Worm (Caenorhabditis elegans): ENCODE results near the gene B0222.1.

The B0222.1 gene

ce11 chrV:9128562-9128961, 5.5 kb upstream of the B0222.1 start (continued):
- TF ChIP-seq blmp-1 (tag; optimal IDR thresholded peaks at IDR 0.05) = no peak
- no peak for TF ChIP-seq nhr-76 (tag; optimal IDR thresholded peaks at IDR 0.05)
- no peak for TF ChIP-seq nhr-84 (tag; optimal IDR thresholded peaks at IDR 0.05)
- peak; percentile 6 to 54 (median 43) for TF ChIP-seq ceh-82 (tag; optimal IDR thresholded peaks at IDR 0.05)
- TF ChIP-seq unc-98 (GFP tag; IDR thresholded peaks at IDR 0.05) = no peak
- no peak for TF ChIP-seq lin-15B (tag; optimal IDR thresholded peaks at IDR 0.05)
- no peak for TF ChIP-seq aha-1 (tag; optimal IDR thresholded peaks at IDR 0.05)
- TF ChIP-seq Y116A8C.19 (tag; optimal IDR thresholded peaks at IDR 0.05; ENCODE audit: borderline replicate concordance) = no peak
- no peak for TF ChIP-seq sup-37 (GFP tag; optimal IDR thresholded peaks at IDR 0.05)
- TF ChIP-seq ets-5 (GFP tag; IDR thresholded peaks at IDR 0.05) = no peak
- TF ChIP-seq fkh-10 (GFP tag; optimal IDR thresholded peaks at IDR 0.05) = peak; percentile 31
- TF ChIP-seq snu-23 (GFP tag; optimal IDR thresholded peaks at IDR 0.05) = peak; percentile 54
- TF ChIP-seq lin-14 (GFP tag; optimal IDR thresholded peaks at IDR 0.05) = peak; percentile 93
- no peak for TF ChIP-seq mab-9 (GFP tag; IDR thresholded peaks at IDR 0.05)
- no peak for TF ChIP-seq hlh-17 (GFP tag; optimal IDR thresholded peaks at IDR 0.05; ENCODE audit: borderline replicate concordance)
- TF ChIP-seq fkh-4 (tag; optimal IDR thresholded peaks at IDR 0.05; ENCODE audit: borderline replicate concordance) = no peak
- no peak for TF ChIP-seq grh-1 (GFP tag; IDR thresholded peaks at IDR 0.05)
- peak; percentile 40 for TF ChIP-seq jun-1 (tag; optimal IDR thresholded peaks at IDR 0.05)
- no peak for TF ChIP-seq tlp-1 (tag; optimal IDR thresholded peaks at IDR 0.05)
- peak; percentile 77 for TF ChIP-seq pax-3 (tag; optimal IDR thresholded peaks at IDR 0.05)
- no peak for TF ChIP-seq alr-1 (tag; optimal IDR thresholded peaks at IDR 0.05; ENCODE audit: borderline replicate concordance)
- TF ChIP-seq elt-2 (tag; optimal IDR thresholded peaks at IDR 0.05) = no peak
- no peak for TF ChIP-seq unc-62 (GFP tag; optimal IDR thresholded peaks at IDR 0.05)
- TF ChIP-seq irx-1 (tag; optimal IDR thresholded peaks at IDR 0.05) = peak; percentile 24
- no peak for TF ChIP-seq tbx-2 (tag; optimal IDR thresholded peaks at IDR 0.05)
- TF ChIP-seq ztf-4 (tag; optimal IDR thresholded peaks at IDR 0.05) = peak; percentile 38
- TF ChIP-seq ceh-8 (GFP tag; optimal IDR thresholded peaks at IDR 0.05) = peak; percentile 9
- peak in 1 of 2 experiments; percentile 61 for TF ChIP-seq lsy-2 (tag; optimal IDR thresholded peaks at IDR 0.05)
- TF ChIP-seq dsc-1 (tag; optimal IDR thresholded peaks at IDR 0.05) = peak; percentile 84
- peak; percentile 94 for TF ChIP-seq nhr-71 (tag; optimal IDR thresholded peaks at IDR 0.05)
- no peak for TF ChIP-seq C34B4.2 (tag; optimal IDR thresholded peaks at IDR 0.05)
- TF ChIP-seq vab-15 (tag; optimal IDR thresholded peaks at IDR 0.05) = no peak
- no peak for TF ChIP-seq nhr-12 (tag; optimal IDR thresholded peaks at IDR 0.05)
- TF ChIP-seq lin-13 (GFP tag; optimal IDR thresholded peaks at IDR 0.05) = no peak
- TF ChIP-seq nhr-237 (tag; optimal IDR thresholded peaks at IDR 0.05) = no peak
- no peak for TF ChIP-seq ztf-11 (tag; optimal IDR thresholded peaks at IDR 0.05)
- TF ChIP-seq dpl-1 (GFP tag; optimal IDR thresholded peaks at IDR 0.05) = peak in 1 of 3 experiments; percentile 41
- no peak for TF ChIP-seq nhr-28 (tag; optimal IDR thresholded peaks at IDR 0.05)
- no peak for TF ChIP-seq nhr-85 (tag)
- peak; percentile 40 to 46 for TF ChIP-seq efl-1 (optimal IDR thresholded peaks at IDR 0.05)
- peak; percentile 25 to 89 for TF ChIP-seq efl-1 (GFP tag; optimal IDR thresholded peaks at IDR 0.05 in 1 of 2)
- no peak for TF ChIP-seq C04F5.9 (tag; optimal IDR thresholded peaks at IDR 0.05)
- TF ChIP-seq fkh-8 (tag; optimal IDR thresholded peaks at IDR 0.05) = peak; percentile 99
- no peak for TF ChIP-seq efl-3 (GFP tag; optimal IDR thresholded peaks at IDR 0.05)
- peak; percentile 77 for TF ChIP-seq sox-4 (tag; optimal IDR thresholded peaks at IDR 0.05)
